Worm (Caenorhabditis elegans) whole organism, L1 larva: ENCODE data around the gene Y69A2AR.31.

Source experiments
- C04F5.9 ChIP-seq: sonication (generic microtip); optimal IDR thresholded peaks from 2 replicates; lab custom pipeline; 2016; ENCODE audit warnings: missing genetic modification characterization, missing compliant biosample characterization
- C34B4.2 ChIP-seq: sonication (generic microtip); optimal IDR thresholded peaks from 2 replicates; lab custom pipeline; 2017; ENCODE audit warnings: mild to moderate bottlenecking, missing genetic modification characterization, missing compliant biosample characterization
- F16B12.6 ChIP-seq: fragments of 150-350 bp; optimal IDR thresholded peaks from 2 replicates; lab custom pipeline; 2014; ENCODE audit warnings: missing biosample characterization, missing genetic modification characterization
- alr-1 ChIP-seq: fragments of 200-800 bp; sonication (Bioruptor generic); optimal IDR thresholded peaks from 2 replicates; lab custom pipeline; 2018; ENCODE audit warnings: borderline replicate concordance, mild to moderate bottlenecking, missing genetic modification characterization, missing compliant biosample characterization
- ceh-63 ChIP-seq: fragments of 200-800 bp; sonication (Bioruptor generic); optimal IDR thresholded peaks from 2 replicates; lab custom pipeline; 2018; ENCODE audit warnings: mild to moderate bottlenecking, missing genetic modification characterization, missing compliant biosample characterization
- dsc-1 ChIP-seq: sonication (generic microtip); optimal IDR thresholded peaks from 2 replicates; lab custom pipeline; 2016; ENCODE audit warnings: mild to moderate bottlenecking, missing genetic modification characterization, missing compliant biosample characterization
- efl-1 ChIP-seq, 4 experiments: fragments of 150-350 bp; optimal IDR thresholded peaks in 3 of 4; peaks in 1 of 4; 1 replicate in 1 of 4; 2 replicates in 3 of 4; lab custom pipeline; 2014; ENCODE audit warnings: missing biosample characterization in 2 of 4, missing genetic modification characterization in 2 of 4, missing genetic modification reagents in 2 of 4
- lin-13 ChIP-seq: fragments of 150-350 bp; optimal IDR thresholded peaks from 2 replicates; lab custom pipeline; 2014; ENCODE audit warnings: missing biosample characterization, missing genetic modification reagents, missing genetic modification characterization
- lin-14 ChIP-seq: fragments of 200-800 bp; sonication (Bioruptor generic); optimal IDR thresholded peaks from 2 replicates; lab custom pipeline; 2018; ENCODE audit warnings: mild to moderate bottlenecking, missing genetic modification characterization, moderate library complexity, missing compliant biosample characterization
- lin-35 ChIP-seq, 2 experiments: fragments of 150-350 bp; optimal IDR thresholded peaks; 2 replicates each; lab custom pipeline; 2014; ENCODE audit warnings: missing biosample characterization in 2 of 2, missing genetic modification characterization in 2 of 2, missing genetic modification reagents in 2 of 2
- lin-39 ChIP-seq: fragments of 150-350 bp; optimal IDR thresholded peaks from 2 replicates; lab custom pipeline; 2014; ENCODE audit warnings: missing biosample characterization, missing genetic modification reagents, missing genetic modification characterization
- lsy-2 ChIP-seq, 2 experiments: fragments of 150-350 bp; optimal IDR thresholded peaks; 2 replicates each; lab custom pipeline; 2014; ENCODE audit warnings: missing biosample characterization in 2 of 2, missing genetic modification characterization in 2 of 2
- mab-9 ChIP-seq: fragments of 200-800 bp; sonication (Bioruptor generic); IDR thresholded peaks from 2 replicates; pipeline ENCODE4 v1.3.6; 2022; ENCODE audit warnings: missing genetic modification reagents, missing genetic modification characterization, missing compliant biosample characterization
- mdl-1 ChIP-seq, 2 experiments: fragments of 150-350 bp; optimal IDR thresholded peaks; 2 replicates each; lab custom pipeline; 2014 to 2017; ENCODE audit warnings: missing biosample characterization in 2 of 2, missing genetic modification characterization in 2 of 2, inconsistent platforms in 1 of 2
- mef-2 ChIP-seq: fragments of 150-350 bp; optimal IDR thresholded peaks from 2 replicates; lab custom pipeline; 2014; ENCODE audit warnings: missing biosample characterization, missing genetic modification characterization
- nhr-11 ChIP-seq: fragments of 150-350 bp; optimal IDR thresholded peaks from 2 replicates; lab custom pipeline; 2014; ENCODE audit warnings: missing biosample characterization, missing genetic modification characterization
- nhr-20 ChIP-seq: sonication (generic microtip); optimal IDR thresholded peaks from 2 replicates; lab custom pipeline; 2016; ENCODE audit warnings: mild to moderate bottlenecking, missing genetic modification characterization, missing compliant biosample characterization
- nhr-28 ChIP-seq: fragments of 150-350 bp; optimal IDR thresholded peaks from 2 replicates; lab custom pipeline; 2014; ENCODE audit warnings: missing biosample characterization, missing genetic modification characterization
- nhr-47 ChIP-seq: sonication (generic microtip); optimal IDR thresholded peaks from 2 replicates; lab custom pipeline; 2016; ENCODE audit warnings: mild to moderate bottlenecking, missing genetic modification characterization, moderate library complexity, missing compliant biosample characterization
- nhr-71 ChIP-seq: sonication (generic microtip); optimal IDR thresholded peaks from 2 replicates; lab custom pipeline; 2016; ENCODE audit warnings: mild to moderate bottlenecking, missing genetic modification characterization, moderate library complexity, missing compliant biosample characterization
- nhr-77 ChIP-seq: fragments of 150-350 bp; optimal IDR thresholded peaks from 2 replicates; lab custom pipeline; 2014; ENCODE audit warnings: missing biosample characterization, missing genetic modification characterization
- pag-3 ChIP-seq: sonication (generic microtip); optimal IDR thresholded peaks from 2 replicates; lab custom pipeline; 2017; ENCODE audit warnings: missing genetic modification characterization, mild to moderate bottlenecking, missing compliant biosample characterization, antibody characterized with exemption, borderline replicate concordance; ENCODE audit not compliant: insufficient read depth
- pax-3 ChIP-seq: fragments of 200-800 bp; sonication (Bioruptor generic); optimal IDR thresholded peaks from 2 replicates; lab custom pipeline; 2018; ENCODE audit warnings: mild to moderate bottlenecking, missing genetic modification characterization, moderate library complexity, missing compliant biosample characterization
- rnt-1 ChIP-seq: sonication (generic microtip); optimal IDR thresholded peaks from 2 replicates; lab custom pipeline; 2016; ENCODE audit warnings: mild to moderate bottlenecking, missing genetic modification characterization, moderate library complexity, missing compliant biosample characterization
- snu-23 ChIP-seq: sonication (generic microtip); optimal IDR thresholded peaks from 2 replicates; lab custom pipeline; 2016; ENCODE audit warnings: missing genetic modification characterization, missing compliant biosample characterization
- sox-4 ChIP-seq: sonication (generic microtip); optimal IDR thresholded peaks from 2 replicates; lab custom pipeline; 2016; ENCODE audit warnings: missing genetic modification characterization, missing compliant biosample characterization
- swsn-7 ChIP-seq: sonication (generic microtip); optimal IDR thresholded peaks from 2 replicates; lab custom pipeline; 2016; ENCODE audit warnings: missing genetic modification characterization, missing compliant biosample characterization
- tbx-2 ChIP-seq: sonication (generic microtip); optimal IDR thresholded peaks from 2 replicates; lab custom pipeline; 2016; ENCODE audit warnings: missing genetic modification characterization, missing compliant biosample characterization
- tlp-1 ChIP-seq: fragments of 150-350 bp; optimal IDR thresholded peaks from 2 replicates; lab custom pipeline; 2014; ENCODE audit warnings: missing biosample characterization, missing genetic modification characterization
- unc-30 ChIP-seq: sonication (generic microtip); optimal IDR thresholded peaks from 2 replicates; lab custom pipeline; 2017; ENCODE audit warnings: missing biosample characterization, missing genetic modification characterization
- unc-62 ChIP-seq: fragments of 150-350 bp; optimal IDR thresholded peaks from 2 replicates; lab custom pipeline; 2014; ENCODE audit warnings: missing biosample characterization, missing genetic modification reagents, missing genetic modification characterization
- unc-86 ChIP-seq: sonication (generic microtip); optimal IDR thresholded peaks from 2 replicates; lab custom pipeline; 2016; ENCODE audit warnings: missing genetic modification characterization, missing compliant biosample characterization
- unc-98 ChIP-seq: fragments of 200-800 bp; sonication (Bioruptor generic); IDR thresholded peaks from 2 replicates; pipeline ENCODE4 v1.3.6; 2022; ENCODE audit warnings: missing genetic modification characterization, missing compliant biosample characterization
- zag-1 ChIP-seq: fragments of 150-350 bp; optimal IDR thresholded peaks from 2 replicates; lab custom pipeline; 2014; ENCODE audit warnings: missing biosample characterization, missing genetic modification characterization

The Y69A2AR.31 gene

ce11 chrIV:2666127-2666526 is 2.3 kb upstream of the Y69A2AR.31 start (continued):
- TF ChIP-seq pag-3 (tag; lab: Kevin White, UChicago) (peak; percentile 72), pax-3 (no peak), efl-1 (optimal IDR thresholded peaks at IDR 0.05; lab: Kevin White, UChicago) (peak; percentile 8 to 38), efl-1 (GFP tag; optimal IDR thresholded peaks at IDR 0.05 in 1 of 2; lab: Kevin White, UChicago) (peak; percentile 50 to 94), ceh-63 (no peak), F16B12.6 (tag; lab: Kevin White, UChicago) (peak; percentile 22)

DNA sequence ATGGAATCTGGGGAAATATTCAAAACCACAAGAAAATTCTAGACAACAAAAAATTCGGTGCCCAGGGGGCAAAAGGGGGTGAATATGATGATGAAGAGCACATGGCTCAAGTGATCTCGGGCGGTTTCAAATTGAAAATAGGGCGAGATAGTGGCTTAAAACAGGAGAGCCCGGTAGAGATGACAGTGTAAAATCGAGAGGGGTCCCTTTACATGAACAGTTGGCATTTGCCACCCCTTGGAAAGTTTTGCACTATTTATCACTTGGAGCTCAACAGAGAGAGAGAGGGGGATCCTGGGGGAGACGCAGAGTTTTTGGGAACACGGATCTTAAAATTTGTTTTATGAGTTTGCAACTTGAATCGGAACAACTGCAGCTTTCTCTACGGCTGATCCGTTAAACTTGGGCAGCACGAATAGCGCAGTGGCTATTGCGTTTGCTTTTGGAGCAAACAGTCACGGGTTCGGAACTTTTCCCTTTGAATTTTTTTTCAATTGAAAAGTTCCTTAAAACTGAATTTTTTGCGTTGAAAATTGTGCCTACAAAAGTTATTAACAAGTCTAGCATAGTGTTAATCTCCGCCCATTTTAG is 1.7 kb upstream of the Y69A2AR.31 start:
- TF ChIP-seq pag-3 (tag; lab: Kevin White, UChicago) (peak; percentile 99), efl-1 (optimal IDR thresholded peaks at IDR 0.05; lab: Kevin White, UChicago) (peak in 1 of 2 experiments; percentile 23), efl-1 (GFP tag; optimal IDR thresholded peaks at IDR 0.05 in 1 of 2; lab: Kevin White, UChicago) (peak; percentile 4 to 64), lsy-2 (tag; optimal IDR thresholded peaks at IDR 0.05; lab: Kevin White, UChicago) (peak in 1 of 2 experiments; percentile 59), mdl-1 (tag; optimal IDR thresholded peaks at IDR 0.05; lab: Kevin White, UChicago) (peak in 1 of 2 experiments; percentile 29), lin-14 (peak; percentile 79), alr-1 (no peak), dsc-1 (peak; percentile 25), rnt-1 (tag; lab: Kevin White, UChicago) (peak; percentile 54), snu-23 (GFP tag; lab: Kevin White, UChicago) (peak; percentile 30), nhr-71 (tag; lab: Kevin White, UChicago) (peak; percentile 74), C04F5.9 (tag; lab: Kevin White, UChicago) (no peak), unc-98 (GFP tag; lab: Robert Waterston, UW) (0 out of 2 replicates have a peak, but pooled peaks have one; percentile 40), lin-13 (GFP tag; lab: Kevin White, UChicago) (no peak), C34B4.2 (tag; lab: Kevin White, UChicago) (no peak), swsn-7 (tag; lab: Kevin White, UChicago) (peak; percentile 16), nhr-20 (tag; lab: Kevin White, UChicago) (peak; percentile 31)
- TF ChIP-seq, all 84 proteins: peak for 12

- TF ChIP-seq efl-1 (optimal IDR thresholded peaks at IDR 0.05; lab: Kevin White, UChicago) = no peak
- TF ChIP-seq efl-1 (GFP tag; optimal IDR thresholded peaks at IDR 0.05 in 1 of 2; lab: Kevin White, UChicago) = peak in 1 of 2 experiments; percentile 58
- TF ChIP-seq tlp-1 (tag; lab: Kevin White, UChicago) = no peak
Observed at ce11 chrIV:2664901-2665201, 1.0 kb upstream of the Y69A2AR.31 start.

DNA sequence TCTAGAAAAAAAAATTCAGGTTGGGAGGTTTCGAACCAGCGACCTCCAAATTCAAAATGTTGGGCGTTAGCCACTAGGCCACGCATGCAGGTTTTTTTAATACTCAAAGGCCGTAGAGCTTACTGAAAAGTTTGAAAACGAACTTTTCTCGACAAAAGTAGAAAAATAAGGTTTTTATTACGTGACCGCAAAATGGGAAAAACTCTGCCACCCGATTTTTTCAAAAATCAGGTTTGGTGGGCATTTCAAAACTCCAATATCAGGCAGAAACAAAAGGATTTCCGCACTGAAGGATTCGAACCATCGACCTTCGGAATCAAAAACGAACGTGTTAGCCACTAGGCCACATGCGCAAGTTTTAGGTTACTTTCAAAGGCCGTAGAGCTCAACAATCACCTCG is 5.1 kb downstream of the Y69A2AR.31 start:
- TF ChIP-seq zag-1 (tag; lab: Kevin White, UChicago) = no peak
- TF ChIP-seq unc-30 = no peak
- TF ChIP-seq mab-9 (GFP tag; lab: Robert Waterston, UW) = no peak
- no peak for TF ChIP-seq nhr-11 (tag; lab: Kevin White, UChicago)
- no peak for TF ChIP-seq lin-35 (GFP tag; optimal IDR thresholded peaks at IDR 0.05; lab: Kevin White, UChicago)
- TF ChIP-seq nhr-77 = no peak
- no peak for TF ChIP-seq dsc-1
- TF ChIP-seq tbx-2 = no peak
- TF ChIP-seq mef-2 (tag; lab: Kevin White, UChicago) = no peak
- no peak for TF ChIP-seq nhr-28 (tag; lab: Kevin White, UChicago)
- TF ChIP-seq unc-62 = no peak
- TF ChIP-seq F16B12.6 (tag; lab: Kevin White, UChicago) = no peak
- TF ChIP-seq nhr-47 (tag; lab: Kevin White, UChicago) = no peak
- TF ChIP-seq sox-4 (tag; lab: Kevin White, UChicago) = no peak
- TF ChIP-seq lin-39 (tag; lab: Kevin White, UChicago) = no peak
- no peak for TF ChIP-seq unc-86 (tag; lab: Kevin White, UChicago)
- TF ChIP-seq, all 84 proteins: peak for 0
